Worm (Caenorhabditis elegans): ENCODE results near the gene glb-9.

The glb-9 gene

ce11 chrII:7542952-7543351, 23.8 kb upstream of the glb-9 start:
- TF ChIP-seq dao-5 (tag; optimal IDR thresholded peaks at IDR 0.05), result no peak
- no peak for TF ChIP-seq him-1 (tag; optimal IDR thresholded peaks at IDR 0.05)
- no peak for TF ChIP-seq W03F9.2 (tag; optimal IDR thresholded peaks at IDR 0.05)

- TF ChIP-seq dao-5 (tag; optimal IDR thresholded peaks at IDR 0.05) (no peak), him-1 (tag; optimal IDR thresholded peaks at IDR 0.05) (no peak), W03F9.2 (tag; optimal IDR thresholded peaks at IDR 0.05) (no peak)
Observed at ce11 chrII:7537603-7538230, 18.6 kb upstream of the glb-9 start, which contains the start of gene nfi-1. Gene nfi-1 (plus strand): TSS chrII:7538180.

- TF ChIP-seq W03F9.2 (tag; optimal IDR thresholded peaks at IDR 0.05) (no peak), him-1 (tag; optimal IDR thresholded peaks at IDR 0.05) (no peak)
Observed at ce11 chrII:7534934-7535333, 15.8 kb upstream of the glb-9 start, which contains the start of gene ZK1290.13. Gene ZK1290.13 (plus strand): TSS chrII:7535006.

- TF ChIP-seq dao-5 (tag; optimal IDR thresholded peaks at IDR 0.05), result no peak
- TF ChIP-seq him-1 (tag; optimal IDR thresholded peaks at IDR 0.05), result no peak
- no peak for TF ChIP-seq W03F9.2 (tag; optimal IDR thresholded peaks at IDR 0.05)
Observed at ce11 chrII:7534369-7534768, 15.2 kb upstream of the glb-9 start, which contains the start of gene wrt-10. Gene wrt-10 (minus strand): TSS chrII:7534563.

ce11 chrII:7531478-7531877, 12.4 kb upstream of the glb-9 start:
- TF ChIP-seq dao-5 (tag; optimal IDR thresholded peaks at IDR 0.05), result no peak
- no peak for TF ChIP-seq W03F9.2 (tag; optimal IDR thresholded peaks at IDR 0.05)
- TF ChIP-seq him-1 (tag; optimal IDR thresholded peaks at IDR 0.05), result no peak

ce11 chrII:7530944-7531343, 11.8 kb upstream of the glb-9 start, which contains the start of gene wrt-1:
Gene wrt-1 (plus strand): TSS chrII:7530996.
- TF ChIP-seq him-1 (tag; optimal IDR thresholded peaks at IDR 0.05) (no peak), W03F9.2 (tag; optimal IDR thresholded peaks at IDR 0.05) (no peak), dao-5 (tag; optimal IDR thresholded peaks at IDR 0.05) (no peak)

ce11 chrII:7529078-7529683, 10.1 kb upstream of the glb-9 start, which contains the start of gene ZK1290.5:
Gene ZK1290.5 (plus strand): TSS chrII:7529643.
- TF ChIP-seq W03F9.2 (tag; optimal IDR thresholded peaks at IDR 0.05) (peak; percentile 88), him-1 (tag; optimal IDR thresholded peaks at IDR 0.05) (no peak), dao-5 (tag; optimal IDR thresholded peaks at IDR 0.05) (no peak)

ce11 chrII:7528210-7528609, 9.1 kb upstream of the glb-9 start:
- TF ChIP-seq dao-5 (tag; optimal IDR thresholded peaks at IDR 0.05) (no peak), W03F9.2 (tag; optimal IDR thresholded peaks at IDR 0.05) (no peak), him-1 (tag; optimal IDR thresholded peaks at IDR 0.05) (no peak)

ce11 chrII:7525458-7525857, 6.3 kb upstream of the glb-9 start, which contains the start of the genes ZK1290.7 and rnh-1.1:
Gene ZK1290.7 (minus strand): TSS chrII:7525558.
Gene rnh-1.1 (plus strand): TSS chrII:7525738.
- TF ChIP-seq dao-5 (tag; optimal IDR thresholded peaks at IDR 0.05), result no peak
- no peak for TF ChIP-seq W03F9.2 (tag; optimal IDR thresholded peaks at IDR 0.05)
- TF ChIP-seq him-1 (tag; optimal IDR thresholded peaks at IDR 0.05), result no peak

- TF ChIP-seq him-1 (tag; optimal IDR thresholded peaks at IDR 0.05), result no peak
- TF ChIP-seq dao-5 (tag; optimal IDR thresholded peaks at IDR 0.05), result no peak
- TF ChIP-seq W03F9.2 (tag; optimal IDR thresholded peaks at IDR 0.05), result no peak
Observed at ce11 chrII:7523281-7523680, 4.2 kb upstream of the glb-9 start, which contains the start of gene ZK1290.15. Gene ZK1290.15 (plus strand): TSS chrII:7523581.

ce11 chrII:7521420-7521819, 2.3 kb upstream of the glb-9 start:
- TF ChIP-seq him-1 (tag; optimal IDR thresholded peaks at IDR 0.05) (no peak), W03F9.2 (tag; optimal IDR thresholded peaks at IDR 0.05) (no peak), dao-5 (tag; optimal IDR thresholded peaks at IDR 0.05) (no peak)

- no peak for TF ChIP-seq dao-5 (tag; optimal IDR thresholded peaks at IDR 0.05)
- no peak for TF ChIP-seq him-1 (tag; optimal IDR thresholded peaks at IDR 0.05)
- TF ChIP-seq W03F9.2 (tag; optimal IDR thresholded peaks at IDR 0.05), result no peak
Observed at ce11 chrII:7505005-7505404, 14.1 kb downstream of the glb-9 start, which contains the start of gene C28F5.1. Gene C28F5.1 (plus strand): TSS chrII:7505305.

ce11 chrII:7499390-7499789, 19.7 kb downstream of the glb-9 start, which contains the start of gene srab-14:
Gene srab-14 (minus strand): TSS chrII:7499490.
- no peak for TF ChIP-seq dao-5 (tag; optimal IDR thresholded peaks at IDR 0.05)
- no peak for TF ChIP-seq him-1 (tag; optimal IDR thresholded peaks at IDR 0.05)
- no peak for TF ChIP-seq W03F9.2 (tag; optimal IDR thresholded peaks at IDR 0.05)

- TF ChIP-seq dao-5 (tag; optimal IDR thresholded peaks at IDR 0.05), result no peak
- no peak for TF ChIP-seq W03F9.2 (tag; optimal IDR thresholded peaks at IDR 0.05)
- TF ChIP-seq him-1 (tag; optimal IDR thresholded peaks at IDR 0.05), result no peak
Observed at ce11 chrII:7496070-7496469, 23.1 kb downstream of the glb-9 start, which contains the start of gene spi-1. Gene spi-1 (plus strand): TSS chrII:7496247.

Measured in whole organism, L4/young adult.